Fruit fly (Drosophila melanogaster) whole organism, embryonic: ENCODE results near the gene Mst85C.
A peak's percentile ranks its signal among the peaks of the same experiment; 100 is the strongest.

Source experiments
- Asciz ChIP-seq: fragments of 200-800 bp; sonication (Bioruptor generic); optimal IDR thresholded peaks from 2 replicates; lab custom pipeline; 2017; ENCODE audit warnings: missing biosample characterization, mild to moderate bottlenecking, missing genetic modification characterization, missing genetic modification reagents
- Atf3 ChIP-seq: fragments of 200-800 bp; sonication (Bioruptor generic); optimal IDR thresholded peaks from 3 replicates; lab custom pipeline; 2016; ENCODE audit warnings: missing biosample characterization, missing genetic modification characterization
- B-H2 ChIP-seq: fragments of 200-800 bp; sonication (Bioruptor generic); optimal IDR thresholded peaks from 2 replicates; lab custom pipeline; 2018; ENCODE audit warnings: missing biosample characterization, mild to moderate bottlenecking, missing genetic modification characterization
- Bteb2 ChIP-seq: fragments of 200-800 bp; sonication (Bioruptor generic); optimal IDR thresholded peaks from 2 replicates; lab custom pipeline; 2016; ENCODE audit warnings: missing biosample characterization, missing genetic modification characterization
- CG12391 ChIP-seq: fragments of 200-800 bp; sonication (Bioruptor generic); optimal IDR thresholded peaks from 3 replicates; lab custom pipeline; 2018; ENCODE audit warnings: missing biosample characterization, mild to moderate bottlenecking, missing genetic modification characterization, moderate library complexity
- CG12942 ChIP-seq: fragments of 200-800 bp; sonication (Bioruptor generic); optimal IDR thresholded peaks from 3 replicates; lab custom pipeline; 2016; ENCODE audit warnings: missing biosample characterization, missing genetic modification characterization
- CG13123 ChIP-seq: fragments of 200-800 bp; sonication (Bioruptor generic); optimal IDR thresholded peaks from 2 replicates; lab custom pipeline; 2016; ENCODE audit warnings: missing biosample characterization, missing genetic modification characterization
- CG15011 ChIP-seq: fragments of 200-800 bp; sonication (Bioruptor generic); optimal IDR thresholded peaks from 3 replicates; lab custom pipeline; 2018; ENCODE audit warnings: missing biosample characterization, mild to moderate bottlenecking, missing genetic modification characterization
- CG17361 ChIP-seq: fragments of 200-800 bp; sonication (Bioruptor generic); IDR thresholded peaks from 3 replicates; pipeline ENCODE4 v1.3.6; 2022; ENCODE audit warnings: missing biosample characterization, missing genetic modification characterization
- CG3995 ChIP-seq: fragments of 200-800 bp; sonication (Bioruptor generic); optimal IDR thresholded peaks from 3 replicates; lab custom pipeline; 2016; ENCODE audit warnings: missing biosample characterization, missing genetic modification characterization
- CG4854 ChIP-seq: fragments of 200-800 bp; sonication (Bioruptor generic); optimal IDR thresholded peaks from 2 replicates; lab custom pipeline; 2016; ENCODE audit warnings: missing biosample characterization, missing genetic modification characterization, inconsistent platforms
- CG6272 ChIP-seq: fragments of 200-800 bp; sonication (Bioruptor generic); IDR thresholded peaks from 2 replicates; pipeline ENCODE4 v1.3.6; 2022; ENCODE audit warnings: missing biosample characterization, missing genetic modification characterization
- CG7357 ChIP-seq: fragments of 200-800 bp; sonication (Bioruptor generic); IDR thresholded peaks from 3 replicates; pipeline ENCODE4 v1.3.6; 2022; ENCODE audit warnings: missing biosample characterization, missing genetic modification characterization
- CG9437 ChIP-seq: fragments of 200-800 bp; sonication (Bioruptor generic); optimal IDR thresholded peaks from 2 replicates; lab custom pipeline; 2018; ENCODE audit warnings: missing biosample characterization, mild to moderate bottlenecking, missing genetic modification characterization
- Chrac-16 ChIP-seq: fragments of 200-800 bp; sonication (Bioruptor generic); optimal IDR thresholded peaks from 3 replicates; lab custom pipeline; 2016; ENCODE audit warnings: missing biosample characterization, missing genetic modification characterization
- Dip3 ChIP-seq: fragments of 200-800 bp; sonication (Bioruptor generic); optimal IDR thresholded peaks from 3 replicates; lab custom pipeline; 2016; ENCODE audit warnings: missing biosample characterization, missing genetic modification characterization
- Hr51 ChIP-seq, 2 experiments: fragments of 200-800 bp; sonication (Bioruptor generic); optimal IDR thresholded peaks; 2 replicates in 1 of 2; 3 replicates in 1 of 2; lab custom pipeline; 2016 to 2018; ENCODE audit warnings: missing biosample characterization in 2 of 2, missing genetic modification characterization in 2 of 2, mild to moderate bottlenecking in 1 of 2, moderate library complexity in 1 of 2
- Jarid2 ChIP-seq: fragments of 200-800 bp; sonication (Bioruptor generic); optimal IDR thresholded peaks from 3 replicates; lab custom pipeline; 2017; ENCODE audit warnings: mild to moderate bottlenecking, missing biosample characterization, missing genetic modification reagents, missing genetic modification characterization
- Lhr ChIP-seq: fragments of 200-800 bp; sonication (Bioruptor generic); optimal IDR thresholded peaks from 3 replicates; lab custom pipeline; 2017; ENCODE audit warnings: mild to moderate bottlenecking, missing biosample characterization, missing genetic modification reagents, missing genetic modification characterization
- MESR4 ChIP-seq: fragments of 200-800 bp; sonication (Bioruptor generic); optimal IDR thresholded peaks from 2 replicates; lab custom pipeline; 2018; ENCODE audit warnings: missing biosample characterization, mild to moderate bottlenecking, missing genetic modification characterization, moderate library complexity
- Mrtf ChIP-seq: fragments of 200-800 bp; sonication (Bioruptor generic); IDR thresholded peaks from 3 replicates; pipeline ENCODE4 v1.3.6; 2022; ENCODE audit warnings: missing biosample characterization, missing genetic modification characterization
- PHDP ChIP-seq: fragments of 200-800 bp; sonication (Bioruptor generic); optimal IDR thresholded peaks from 3 replicates; lab custom pipeline; 2018; ENCODE audit warnings: missing biosample characterization, mild to moderate bottlenecking, missing genetic modification characterization, moderate library complexity
- Pdp1 ChIP-seq, 2 experiments: fragments of 200-800 bp; sonication (Bioruptor generic); optimal IDR thresholded peaks; 3 replicates each; lab custom pipeline; 2016; ENCODE audit warnings: missing biosample characterization in 2 of 2, missing genetic modification characterization in 2 of 2, mild to moderate bottlenecking in 1 of 2, moderate library complexity in 1 of 2
- TFAM ChIP-seq: fragments of 200-800 bp; sonication (Bioruptor generic); optimal IDR thresholded peaks from 2 replicates; lab custom pipeline; 2017; ENCODE audit warnings: missing biosample characterization, missing genetic modification characterization, inconsistent platforms
- Trl ChIP-seq, 3 experiments: fragments of >200 bp in 2 of 3; fragments of 200-800 bp in 1 of 3; sonication (Bioruptor generic) in 1 of 3; optimal IDR thresholded peaks; 2 replicates in 1 of 3; 3 replicates in 2 of 3; lab custom pipeline; 2016 to 2017; ENCODE audit warnings: missing biosample characterization in 1 of 3, missing genetic modification characterization in 1 of 3
- bcd ChIP-seq: fragments of 200-800 bp; sonication (Bioruptor generic); optimal IDR thresholded peaks from 2 replicates; lab custom pipeline; 2017; ENCODE audit warnings: missing biosample characterization, mild to moderate bottlenecking, missing genetic modification characterization
- btn ChIP-seq: fragments of 200-800 bp; sonication (Bioruptor generic); optimal IDR thresholded peaks from 2 replicates; lab custom pipeline; 2016; ENCODE audit warnings: missing biosample characterization, missing genetic modification characterization
- cad ChIP-seq: fragments of >200 bp; optimal IDR thresholded peaks from 2 replicates; lab custom pipeline; 2017; ENCODE audit warnings: missing biosample characterization, missing genetic modification characterization
- caup ChIP-seq: fragments of 200-800 bp; sonication (Bioruptor generic); optimal IDR thresholded peaks from 3 replicates; lab custom pipeline; 2017; ENCODE audit warnings: missing biosample characterization, mild to moderate bottlenecking, missing genetic modification characterization, moderate library complexity; ENCODE audit not compliant: severe bottlenecking
- chinmo ChIP-seq: fragments of 200-800 bp; sonication (Bioruptor generic); IDR thresholded peaks from 4 replicates; pipeline ENCODE4 v1.3.6; 2022; ENCODE audit warnings: missing biosample characterization, missing genetic modification characterization; ENCODE audit not compliant: partially characterized antibody
- dmrt11E ChIP-seq: fragments of 200-800 bp; sonication (Bioruptor generic); optimal IDR thresholded peaks from 3 replicates; lab custom pipeline; 2018; ENCODE audit warnings: missing biosample characterization, mild to moderate bottlenecking, missing genetic modification characterization, moderate library complexity
- dmrt99B ChIP-seq: fragments of 200-800 bp; sonication (Bioruptor generic); optimal IDR thresholded peaks from 2 replicates; lab custom pipeline; 2018; ENCODE audit warnings: missing biosample characterization, mild to moderate bottlenecking, missing genetic modification characterization, moderate library complexity
- gro ChIP-seq: fragments of 200-800 bp; sonication (Bioruptor generic); optimal IDR thresholded peaks from 2 replicates; lab custom pipeline; 2016; ENCODE audit warnings: missing biosample characterization, missing genetic modification characterization
- jumu ChIP-seq: fragments of 200-800 bp; sonication (Bioruptor generic); optimal IDR thresholded peaks from 3 replicates; lab custom pipeline; 2016; ENCODE audit warnings: missing biosample characterization, missing genetic modification characterization
- knrl ChIP-seq: fragments of 200-800 bp; sonication (Bioruptor generic); IDR thresholded peaks from 3 replicates; pipeline ENCODE4 v1.3.6; 2022; ENCODE audit warnings: missing biosample characterization, missing genetic modification characterization; ENCODE audit not compliant: partially characterized antibody
- mam ChIP-seq: fragments of 200-800 bp; sonication (Bioruptor generic); optimal IDR thresholded peaks from 3 replicates; lab custom pipeline; 2016; ENCODE audit warnings: missing biosample characterization, missing genetic modification characterization
- nerfin-1 ChIP-seq: fragments of 200-800 bp; sonication (Bioruptor generic); optimal IDR thresholded peaks from 3 replicates; lab custom pipeline; 2019; ENCODE audit warnings: missing biosample characterization, mild to moderate bottlenecking, missing genetic modification characterization, moderate library complexity
- p53 ChIP-seq: fragments of 200-800 bp; sonication (Bioruptor generic); optimal IDR thresholded peaks from 2 replicates; lab custom pipeline; 2016; ENCODE audit warnings: missing biosample characterization, missing genetic modification characterization
- phol ChIP-seq: fragments of 200-800 bp; sonication (Bioruptor generic); optimal IDR thresholded peaks from 3 replicates; lab custom pipeline; 2018; ENCODE audit warnings: missing biosample characterization, mild to moderate bottlenecking, missing genetic modification characterization, moderate library complexity
- pita ChIP-seq: fragments of 200-800 bp; sonication (Bioruptor generic); optimal IDR thresholded peaks from 2 replicates; lab custom pipeline; 2017; ENCODE audit warnings: missing biosample characterization, mild to moderate bottlenecking, missing genetic modification characterization
- stwl ChIP-seq: fragments of 200-800 bp; sonication (Bioruptor generic); optimal IDR thresholded peaks from 3 replicates; lab custom pipeline; 2018; ENCODE audit warnings: missing biosample characterization, mild to moderate bottlenecking, missing genetic modification characterization, moderate library complexity
- tio ChIP-seq: fragments of 200-800 bp; sonication (Bioruptor generic); optimal IDR thresholded peaks from 2 replicates; lab custom pipeline; 2017; ENCODE audit warnings: missing biosample characterization, missing genetic modification characterization, inconsistent platforms
- toy ChIP-seq: fragments of 200-800 bp; sonication (Bioruptor generic); IDR thresholded peaks from 2 replicates; pipeline ENCODE4 v1.3.6; 2022; ENCODE audit warnings: missing biosample characterization, missing genetic modification characterization
- vnd ChIP-seq: fragments of 200-800 bp; sonication (Bioruptor generic); IDR thresholded peaks from 3 replicates; pipeline ENCODE4 v1.3.6; 2022; ENCODE audit warnings: missing biosample characterization, missing genetic modification characterization; ENCODE audit not compliant: partially characterized antibody
- yki ChIP-seq: fragments of >200 bp; optimal IDR thresholded peaks from 3 replicates; lab custom pipeline; 2018
- z ChIP-seq: fragments of 200-800 bp; sonication (Bioruptor generic); IDR thresholded peaks from 3 replicates; pipeline ENCODE4 v1.3.6; 2022; ENCODE audit warnings: missing biosample characterization, missing genetic modification characterization
- zf30C ChIP-seq: fragments of 200-800 bp; sonication (Bioruptor generic); optimal IDR thresholded peaks from 3 replicates; lab custom pipeline; 2018; ENCODE audit warnings: missing biosample characterization, mild to moderate bottlenecking, missing genetic modification characterization
- zfh2 ChIP-seq: fragments of 200-800 bp; sonication (Bioruptor generic); optimal IDR thresholded peaks from 2 replicates; lab custom pipeline; 2016; ENCODE audit warnings: missing biosample characterization, missing genetic modification characterization

Gene Mst85C

dm6 chr3R:9057032-9057397 lies 8.6 kb downstream of the Mst85C start (continued):
- TF ChIP-seq yki (lab: Kevin White, UChicago) (peak; percentile 88), Trl (optimal IDR thresholded peaks at IDR 0.05; lab: Kevin White, UChicago) (peak in 1 of 2 experiments; percentile 98), Trl (GFP tag; optimal IDR thresholded peaks at IDR 0.05; lab: Kevin White, UChicago) (peak; percentile 7), zf30C (no peak), CG15011 (GFP tag; lab: Kevin White, UChicago) (no peak), cad (no peak), CG7357 (GFP tag; lab: Robert Waterston, UW) (no peak), CG6272 (GFP tag; lab: Robert Waterston, UW) (no peak), Dip3 (no peak), mam (no peak), gro (GFP tag; lab: Kevin White, UChicago) (peak; percentile 24), dmrt11E (tag; lab: Kevin White, UChicago) (no peak), TFAM (GFP tag; lab: Kevin White, UChicago) (no peak), pita (no peak), Asciz (no peak), stwl (tag; lab: Kevin White, UChicago) (no peak), btn (GFP tag; lab: Kevin White, UChicago) (no peak)
- TF ChIP-seq, all 482 proteins: peak for 10

- no peak for TF ChIP-seq z (GFP tag; lab: Robert Waterston, UW)
- peak; percentile 98 for TF ChIP-seq phol (tag; lab: Kevin White, UChicago)
- peak; percentile 98 for TF ChIP-seq B-H2 (GFP tag; lab: Kevin White, UChicago)
- TF ChIP-seq Chrac-16: peak; percentile 89
- TF ChIP-seq caup: peak; percentile 97
- TF ChIP-seq toy: no peak
- peak; percentile 98 for TF ChIP-seq dmrt99B
- TF ChIP-seq CG9437 (GFP tag; lab: Kevin White, UChicago): peak; percentile 95
- TF ChIP-seq nerfin-1: peak; percentile 98
- TF ChIP-seq CG4854 (GFP tag; lab: Kevin White, UChicago): peak; percentile 78
- TF ChIP-seq mam: peak; percentile 65
- TF ChIP-seq Jarid2 (GFP tag; lab: Kevin White, UChicago): peak; percentile 77
- TF ChIP-seq p53 (GFP tag; lab: Kevin White, UChicago): peak; percentile 20
- no peak for TF ChIP-seq knrl (GFP tag; lab: Robert Waterston, UW)
- peak; percentile 70 for TF ChIP-seq zfh2 (GFP tag; lab: Kevin White, UChicago)
- peak; percentile 93 for TF ChIP-seq CG12942
- TF ChIP-seq CG3995 (GFP tag; lab: Kevin White, UChicago): peak; percentile 81
- TF ChIP-seq PHDP (tag; lab: Kevin White, UChicago): peak; percentile 99
- TF ChIP-seq CG12391 (tag; lab: Kevin White, UChicago): peak; percentile 100
- peak; percentile 95 for TF ChIP-seq tio (GFP tag; lab: Kevin White, UChicago)
- TF ChIP-seq CG13123 (GFP tag; lab: Kevin White, UChicago): peak; percentile 93
- TF ChIP-seq Mrtf (GFP tag; lab: Robert Waterston, UW): no peak
- TF ChIP-seq Lhr (GFP tag; lab: Kevin White, UChicago): peak; percentile 94
- TF ChIP-seq vnd (GFP tag; lab: Robert Waterston, UW): no peak
- TF ChIP-seq Atf3 (GFP tag; lab: Kevin White, UChicago): peak; percentile 56
- peak; percentile 62 to 64 for TF ChIP-seq Pdp1 (GFP tag; optimal IDR thresholded peaks at IDR 0.05; lab: Kevin White, UChicago)
- TF ChIP-seq bcd (GFP tag; lab: Kevin White, UChicago): peak; percentile 97
- peak; percentile 26 for TF ChIP-seq jumu
- TF ChIP-seq chinmo: no peak
- peak; percentile 35 for TF ChIP-seq MESR4 (GFP tag; lab: Kevin White, UChicago)
- peak; percentile 84 to 99 for TF ChIP-seq Hr51 (GFP tag; optimal IDR thresholded peaks at IDR 0.05; lab: Kevin White, UChicago)
- peak; percentile 80 for TF ChIP-seq Bteb2 (GFP tag; lab: Kevin White, UChicago)
- peak; percentile 59 for TF ChIP-seq stwl (tag; lab: Kevin White, UChicago)
- TF ChIP-seq CG17361: no peak
Measured at dm6 chr3R:9057398-9058058, 9.1 kb downstream of the Mst85C start.
